Fruit fly (Drosophila melanogaster) whole organism, adult: ENCODE results near the gene CG44198.

Source experiments
- CG11617 ChIP-seq: fragments of 200-800 bp; sonication (Bioruptor generic); optimal IDR thresholded peaks from 2 replicates; lab custom pipeline; 2017; ENCODE audit warnings: mild to moderate bottlenecking, missing biosample characterization, missing genetic modification reagents, missing genetic modification characterization
- CG12768 ChIP-seq: fragments of 200-800 bp; sonication (Bioruptor generic); optimal IDR thresholded peaks from 2 replicates; lab custom pipeline; 2017; ENCODE audit warnings: missing biosample characterization, missing genetic modification characterization, mild to moderate bottlenecking, moderate library complexity, missing genetic modification reagents
- CG14711 ChIP-seq: fragments of 200-800 bp; sonication (Bioruptor generic); optimal IDR thresholded peaks from 2 replicates; lab custom pipeline; 2018; ENCODE audit warnings: missing biosample characterization, mild to moderate bottlenecking, missing genetic modification characterization, moderate library complexity
- CG1620 ChIP-seq: fragments of 200-800 bp; sonication (Bioruptor generic); optimal IDR thresholded peaks from 2 replicates; lab custom pipeline; 2016; ENCODE audit warnings: missing biosample characterization, missing genetic modification characterization
- CG33017 ChIP-seq: fragments of 200-800 bp; sonication (Bioruptor generic); optimal IDR thresholded peaks from 2 replicates; lab custom pipeline; 2018; ENCODE audit warnings: missing biosample characterization, mild to moderate bottlenecking, missing genetic modification characterization, moderate library complexity
- CG5204 ChIP-seq: fragments of 200-800 bp; sonication (Bioruptor generic); optimal IDR thresholded peaks from 2 replicates; lab custom pipeline; 2016; ENCODE audit warnings: missing biosample characterization, missing genetic modification characterization
- CG7045 ChIP-seq: fragments of 200-800 bp; sonication (Bioruptor generic); optimal IDR thresholded peaks from 2 replicates; lab custom pipeline; 2017; ENCODE audit warnings: missing biosample characterization, mild to moderate bottlenecking, missing genetic modification characterization
- CG7101 ChIP-seq: fragments of 200-800 bp; sonication (Bioruptor generic); optimal IDR thresholded peaks from 2 replicates; lab custom pipeline; 2018; ENCODE audit warnings: missing biosample characterization, mild to moderate bottlenecking, missing genetic modification characterization, moderate library complexity
- Clk ChIP-seq: fragments of 200-800 bp; sonication (Bioruptor generic); optimal IDR thresholded peaks from 2 replicates; lab custom pipeline; 2017; ENCODE audit warnings: missing biosample characterization, missing genetic modification characterization
- Crg-1 ChIP-seq: fragments of 200-800 bp; sonication (Bioruptor generic); optimal IDR thresholded peaks from 2 replicates; lab custom pipeline; 2016; ENCODE audit warnings: missing biosample characterization, missing genetic modification characterization
- Hr96 ChIP-seq: fragments of 200-800 bp; sonication (Bioruptor generic); optimal IDR thresholded peaks from 2 replicates; lab custom pipeline; 2016; ENCODE audit warnings: missing biosample characterization, missing genetic modification characterization
- Mnt ChIP-seq: fragments of 200-800 bp; sonication (Bioruptor generic); optimal IDR thresholded peaks from 2 replicates; lab custom pipeline; 2016; ENCODE audit warnings: missing biosample characterization, mild to moderate bottlenecking, missing genetic modification characterization
- bab1 ChIP-seq: fragments of 200-800 bp; sonication (Bioruptor generic); optimal IDR thresholded peaks from 3 replicates; lab custom pipeline; 2019; ENCODE audit warnings: missing biosample characterization, mild to moderate bottlenecking, missing genetic modification characterization, moderate library complexity
- cic ChIP-seq: fragments of 200-800 bp; sonication (Bioruptor generic); optimal IDR thresholded peaks from 2 replicates; lab custom pipeline; 2017; ENCODE audit warnings: missing biosample characterization, mild to moderate bottlenecking, missing genetic modification characterization, moderate library complexity
- cnc ChIP-seq, 2 experiments: fragments of >200 bp; optimal IDR thresholded peaks; 2 replicates each; lab custom pipeline; 2017
- kay ChIP-seq: fragments of 200-800 bp; sonication (Bioruptor generic); peaks from one replicate; lab custom pipeline; 2016; ENCODE audit warnings: missing biosample characterization, missing genetic modification characterization, borderline replicate concordance
- ovo ChIP-seq: fragments of 200-800 bp; sonication (Bioruptor generic); optimal IDR thresholded peaks from 2 replicates; lab custom pipeline; 2016; ENCODE audit warnings: missing biosample characterization, missing genetic modification characterization
- pad ChIP-seq: fragments of 200-800 bp; sonication (Bioruptor generic); optimal IDR thresholded peaks from 3 replicates; lab custom pipeline; 2017; ENCODE audit warnings: missing biosample characterization, missing genetic modification characterization, mild to moderate bottlenecking, moderate library complexity, missing genetic modification reagents
- tj ChIP-seq: fragments of 200-800 bp; sonication (Bioruptor generic); optimal IDR thresholded peaks from 3 replicates; lab custom pipeline; 2017; ENCODE audit warnings: missing biosample characterization, mild to moderate bottlenecking, missing genetic modification characterization, moderate library complexity
- toe ChIP-seq: fragments of 200-800 bp; sonication (Bioruptor generic); optimal IDR thresholded peaks from 2 replicates; lab custom pipeline; 2016; ENCODE audit warnings: missing biosample characterization, missing genetic modification characterization

Gene CG44198

dm6 chr2L:13119034-13119433 is at the start of gene CG44198, which contains the start of gene CG43050:
CG44198 (minus strand) TSS chr2L:13119134.
CG43050 (plus strand) TSS chr2L:13119294.
- no peak for TF ChIP-seq cnc (optimal IDR thresholded peaks at IDR 0.05; lab: Kevin White, UChicago)
- TF ChIP-seq CG7101 = no peak
- no peak for TF ChIP-seq Mnt
- TF ChIP-seq pad (GFP tag; lab: Kevin White, UChicago) = no peak
- TF ChIP-seq cic = no peak
- TF ChIP-seq CG7045 (GFP tag; lab: Kevin White, UChicago) = no peak
- TF ChIP-seq kay (GFP tag; lab: Kevin White, UChicago) = no peak
- TF ChIP-seq Clk (GFP tag; lab: Kevin White, UChicago) = no peak
- no peak for TF ChIP-seq CG12768 (GFP tag; lab: Kevin White, UChicago)
- TF ChIP-seq CG5204 (GFP tag; lab: Kevin White, UChicago) = no peak
- no peak for TF ChIP-seq CG11617 (GFP tag; lab: Kevin White, UChicago)
- TF ChIP-seq Hr96 (GFP tag; lab: Kevin White, UChicago) = no peak
- TF ChIP-seq ovo (GFP tag; lab: Kevin White, UChicago) = no peak
- no peak for TF ChIP-seq toe (GFP tag; lab: Kevin White, UChicago)
- no peak for TF ChIP-seq CG33017 (tag; lab: Kevin White, UChicago)
- TF ChIP-seq tj (GFP tag; lab: Kevin White, UChicago) = no peak

- TF ChIP-seq Mnt = peak; percentile 37
- peak; percentile 60 for TF ChIP-seq cic
- peak; percentile 88 for TF ChIP-seq tj (GFP tag; lab: Kevin White, UChicago)
- no peak for TF ChIP-seq CG5204 (GFP tag; lab: Kevin White, UChicago)
These were observed 46.9 kb upstream of the CG44198 start, which contains the start of gene DnaJ-H for dm6 chr2L:13165802-13166347. DnaJ-H (minus strand) TSS chr2L:13166072.

dm6 chr2L:13164994-13165801 is 46.3 kb upstream of the CG44198 start, which contains the start of gene Sirt1:
Sirt1 (plus strand) TSS chr2L:13165564.
- TF ChIP-seq Clk (GFP tag; lab: Kevin White, UChicago) (no peak), CG12768 (GFP tag; lab: Kevin White, UChicago) (peak; percentile 78), bab1 (GFP tag; lab: Kevin White, UChicago) (peak; percentile 43), Mnt (peak; percentile 82), tj (GFP tag; lab: Kevin White, UChicago) (no peak), CG5204 (GFP tag; lab: Kevin White, UChicago) (no peak), CG14711 (tag; lab: Kevin White, UChicago) (peak; percentile 79), ovo (GFP tag; lab: Kevin White, UChicago) (peak; percentile 55), toe (GFP tag; lab: Kevin White, UChicago) (no peak), pad (GFP tag; lab: Kevin White, UChicago) (peak; percentile 76), CG33017 (tag; lab: Kevin White, UChicago) (peak; percentile 73), Crg-1 (GFP tag; lab: Kevin White, UChicago) (peak; percentile 23), CG11617 (GFP tag; lab: Kevin White, UChicago) (peak; percentile 85), CG1620 (GFP tag; lab: Kevin White, UChicago) (peak; percentile 46), cic (peak; percentile 88), CG7045 (GFP tag; lab: Kevin White, UChicago) (peak; percentile 79), kay (GFP tag; lab: Kevin White, UChicago) (peak; percentile 99), Hr96 (GFP tag; lab: Kevin White, UChicago) (no peak), CG7101 (peak; percentile 86), cnc (optimal IDR thresholded peaks at IDR 0.05; lab: Kevin White, UChicago) (peak in 1 of 2 experiments; percentile 12)

- TF ChIP-seq CG14711 (tag; lab: Kevin White, UChicago) (no peak), tj (GFP tag; lab: Kevin White, UChicago) (no peak), Hr96 (GFP tag; lab: Kevin White, UChicago) (no peak), CG11617 (GFP tag; lab: Kevin White, UChicago) (no peak), Clk (GFP tag; lab: Kevin White, UChicago) (no peak), bab1 (GFP tag; lab: Kevin White, UChicago) (no peak), cnc (optimal IDR thresholded peaks at IDR 0.05; lab: Kevin White, UChicago) (no peak), toe (GFP tag; lab: Kevin White, UChicago) (no peak), cic (no peak), CG1620 (GFP tag; lab: Kevin White, UChicago) (no peak), Mnt (no peak), CG5204 (GFP tag; lab: Kevin White, UChicago) (no peak), CG12768 (GFP tag; lab: Kevin White, UChicago) (no peak), kay (GFP tag; lab: Kevin White, UChicago) (no peak), Crg-1 (GFP tag; lab: Kevin White, UChicago) (no peak), CG7045 (GFP tag; lab: Kevin White, UChicago) (no peak), pad (GFP tag; lab: Kevin White, UChicago) (no peak), ovo (GFP tag; lab: Kevin White, UChicago) (no peak), CG7101 (no peak), CG33017 (tag; lab: Kevin White, UChicago) (no peak)
These were observed 41.3 kb upstream of the CG44198 start, which contains the start of gene kmg for dm6 chr2L:13160227-13160626. kmg (plus strand) TSS chr2L:13160527.

dm6 chr2L:13158510-13158909 is 39.6 kb upstream of the CG44198 start, which contains the start of gene Pk34A:
Pk34A (plus strand) TSS chr2L:13158810.
- TF ChIP-seq CG33017 (tag; lab: Kevin White, UChicago) (no peak), bab1 (GFP tag; lab: Kevin White, UChicago) (no peak), CG5204 (GFP tag; lab: Kevin White, UChicago) (no peak), Clk (GFP tag; lab: Kevin White, UChicago) (no peak), CG7045 (GFP tag; lab: Kevin White, UChicago) (no peak), toe (GFP tag; lab: Kevin White, UChicago) (no peak), CG7101 (no peak), CG12768 (GFP tag; lab: Kevin White, UChicago) (no peak), ovo (GFP tag; lab: Kevin White, UChicago) (no peak)
